Fruit fly (Drosophila melanogaster): Measurements from ENCODE around the gene CG42526.
A peak's percentile ranks its signal among the peaks of the same experiment; 100 is the strongest.

The CG42526 gene

DNA sequence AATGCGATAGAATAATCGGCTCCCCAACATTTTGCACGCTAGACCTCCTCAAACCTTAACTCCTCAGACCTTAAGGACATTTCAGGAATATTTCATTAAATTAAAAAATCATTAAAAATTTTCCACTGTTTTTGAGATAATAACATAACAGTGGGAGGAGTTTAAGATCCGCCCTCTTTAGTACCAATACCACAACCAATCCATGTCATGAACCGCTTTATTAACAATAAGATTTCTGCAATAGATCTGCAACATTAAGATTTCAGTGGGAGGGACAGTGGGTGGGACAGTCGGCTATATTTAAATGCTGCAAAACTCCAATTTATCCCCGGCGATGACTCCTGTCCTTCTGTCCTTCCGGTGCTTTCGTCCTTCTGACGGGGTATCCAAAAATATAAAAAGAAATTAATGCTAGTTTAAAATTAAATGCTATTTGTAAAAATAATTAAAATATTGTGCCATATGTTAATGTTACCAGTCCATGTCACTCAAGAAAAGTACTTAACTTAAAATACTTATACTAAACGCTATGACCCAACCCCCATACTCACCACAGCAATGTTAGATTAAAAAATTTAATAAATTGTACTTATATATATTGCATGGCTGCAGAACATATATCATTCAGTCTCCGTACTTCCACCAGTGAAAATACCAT, 7.6 kb upstream of the CG42526 start, which contains the start of gene Srg3:
Gene Srg3, plus strand, starts transcription at position 608 of the 658 bp plus-strand sequence.
- no peak for TF ChIP-seq CG32121 (GFP tag; IDR thresholded peaks at IDR 0.05)
- TF ChIP-seq Pif1A (GFP tag; optimal IDR thresholded peaks at IDR 0.05): no peak
- no peak for TF ChIP-seq CG10348 (GFP tag; IDR thresholded peaks at IDR 0.05)
- no peak for TF ChIP-seq fd96Ca (GFP tag; IDR thresholded peaks at IDR 0.05)
- TF ChIP-seq Pif1B (GFP tag; optimal IDR thresholded peaks at IDR 0.05): no peak
- no peak for TF ChIP-seq CG13204 (GFP tag; optimal IDR thresholded peaks at IDR 0.05)
- no peak for TF ChIP-seq CG8159 (tag; optimal IDR thresholded peaks at IDR 0.05)
- no peak for TF ChIP-seq CG17806 (tag; optimal IDR thresholded peaks at IDR 0.05)

DNA sequence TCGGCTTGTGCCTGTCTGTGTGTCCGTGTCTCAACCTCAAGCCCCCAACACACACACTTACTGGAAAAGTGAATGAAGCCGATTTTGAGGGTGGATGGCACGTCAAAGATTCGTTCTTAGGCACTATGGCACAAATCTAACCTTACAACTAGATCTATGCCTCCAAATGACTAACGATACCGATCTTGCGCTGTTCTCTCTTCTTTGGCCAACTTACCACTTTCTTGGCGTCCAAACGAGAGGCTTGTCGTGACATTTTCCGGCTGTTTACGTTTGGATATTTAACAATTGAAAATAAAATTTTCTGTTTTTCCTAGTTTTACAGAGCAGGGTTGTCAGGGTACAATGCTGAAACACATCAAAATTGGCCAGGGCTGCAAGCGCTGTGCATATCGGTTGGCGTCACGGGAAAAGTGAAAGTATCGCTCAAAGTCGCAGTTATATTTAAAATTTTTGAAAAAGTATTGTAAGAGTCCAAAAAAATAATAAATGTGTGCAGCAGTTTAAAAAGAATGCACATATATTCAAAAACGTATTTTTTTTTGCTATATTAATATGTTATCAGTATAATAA, 6.8 kb upstream of the CG42526 start, which contains the start of the genes Bet3 and Nf-YA:
Gene Bet3, minus strand, starts transcription at position 361 of the 573 bp plus-strand sequence.
Gene Nf-YA, minus strand, starts transcription at position 361 of the 573 bp plus-strand sequence.
- no peak for TF ChIP-seq EcR (GFP tag; optimal IDR thresholded peaks at IDR 0.05)
- no peak for TF ChIP-seq CG10348 (GFP tag; IDR thresholded peaks at IDR 0.05)
- TF ChIP-seq D1 (tag; optimal IDR thresholded peaks at IDR 0.05): peak; percentile 88
- peak; percentile 27 for TF ChIP-seq Ets98B (GFP tag; IDR thresholded peaks at IDR 0.05)
- peak; percentile 53 for TF ChIP-seq Snoo (tag; optimal IDR thresholded peaks at IDR 0.05)
- peak; percentile 54; the same call in 1 of the 3 replicates for TF ChIP-seq fd96Ca (GFP tag; IDR thresholded peaks at IDR 0.05)
- no peak for TF ChIP-seq CG13204 (GFP tag; optimal IDR thresholded peaks at IDR 0.05)
- peak; percentile 49 for TF ChIP-seq CG15710 (tag; optimal IDR thresholded peaks at IDR 0.05)
- no peak for TF ChIP-seq CG17806 (tag; optimal IDR thresholded peaks at IDR 0.05)
- TF ChIP-seq CG14655 (GFP tag; optimal IDR thresholded peaks at IDR 0.05): no peak
- no peak for TF ChIP-seq gl (tag; optimal IDR thresholded peaks at IDR 0.05)
- TF ChIP-seq CG8301 (tag; optimal IDR thresholded peaks at IDR 0.05): no peak
- no peak for TF ChIP-seq CG9948 (tag; optimal IDR thresholded peaks at IDR 0.05)
- TF ChIP-seq CG4496 (GFP tag; IDR thresholded peaks at IDR 0.05): peak; percentile 56; the same call in 1 of the 3 replicates
- TF ChIP-seq CG12605 (GFP tag; IDR thresholded peaks at IDR 0.05): no peak

DNA sequence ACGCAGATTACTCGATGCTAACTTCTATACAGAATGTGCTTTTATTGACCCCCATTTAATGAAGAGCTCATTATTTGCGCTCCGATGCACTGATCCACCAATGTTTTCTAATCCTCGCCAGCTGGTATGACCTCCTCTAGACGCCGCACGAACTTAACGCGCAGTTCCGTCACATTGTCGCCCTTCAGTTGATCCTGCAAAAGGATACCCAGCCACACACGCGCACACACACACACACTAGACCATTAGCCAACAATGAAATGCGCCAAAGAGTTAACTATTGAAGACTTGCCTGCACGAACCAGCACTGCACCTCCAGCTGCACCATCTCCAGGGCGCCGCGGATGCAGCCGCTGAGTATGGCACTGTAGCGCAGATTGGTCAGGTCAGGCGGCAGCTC, 3.7 kb upstream of the CG42526 start:
- TF ChIP-seq CG14655 (GFP tag; optimal IDR thresholded peaks at IDR 0.05): no peak
- no peak for TF ChIP-seq CG8159 (tag; optimal IDR thresholded peaks at IDR 0.05)
- no peak for TF ChIP-seq CG4496 (GFP tag; IDR thresholded peaks at IDR 0.05)
- no peak for TF ChIP-seq CG10348 (GFP tag; IDR thresholded peaks at IDR 0.05)
- no peak for TF ChIP-seq CG34367 (tag; optimal IDR thresholded peaks at IDR 0.05)
- TF ChIP-seq CG17806 (tag; optimal IDR thresholded peaks at IDR 0.05): no peak
- TF ChIP-seq rn (GFP tag; IDR thresholded peaks at IDR 0.05): no peak
- TF ChIP-seq EcR (GFP tag; optimal IDR thresholded peaks at IDR 0.05): no peak
- TF ChIP-seq gl (tag; optimal IDR thresholded peaks at IDR 0.05): no peak
- TF ChIP-seq D1 (tag; optimal IDR thresholded peaks at IDR 0.05): no peak
- no peak for TF ChIP-seq CG9948 (tag; optimal IDR thresholded peaks at IDR 0.05)
- TF ChIP-seq Snoo (tag; optimal IDR thresholded peaks at IDR 0.05): no peak
- no peak for TF ChIP-seq CG13204 (GFP tag; optimal IDR thresholded peaks at IDR 0.05)
- TF ChIP-seq Ets98B (GFP tag; IDR thresholded peaks at IDR 0.05): no peak
- no peak for TF ChIP-seq fd96Ca (GFP tag; IDR thresholded peaks at IDR 0.05)
- TF ChIP-seq Pif1B (GFP tag; optimal IDR thresholded peaks at IDR 0.05): no peak
- no peak for TF ChIP-seq CG15710 (tag; optimal IDR thresholded peaks at IDR 0.05)

DNA sequence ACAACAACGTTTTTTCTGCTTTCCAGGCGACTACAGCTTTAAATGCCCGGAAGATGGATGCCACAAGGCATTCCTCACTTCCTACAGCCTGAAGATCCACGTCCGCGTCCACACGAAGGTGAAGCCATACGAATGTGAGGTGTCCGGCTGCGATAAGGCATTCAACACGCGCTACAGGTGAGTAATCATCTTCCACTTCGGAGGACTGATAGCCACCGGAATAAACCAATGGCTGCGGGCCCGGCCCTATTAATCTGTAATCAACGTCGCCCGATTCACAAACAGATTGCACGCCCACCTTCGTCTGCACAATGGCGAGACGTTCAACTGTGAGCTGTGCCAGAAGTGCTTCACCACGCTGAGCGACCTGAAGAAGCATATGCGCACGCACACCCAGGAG, 632 bp upstream of the CG42526 start:
- TF ChIP-seq CG4496 (GFP tag; IDR thresholded peaks at IDR 0.05): no peak
- TF ChIP-seq CG13204 (GFP tag; optimal IDR thresholded peaks at IDR 0.05): no peak
- no peak for TF ChIP-seq D1 (tag; optimal IDR thresholded peaks at IDR 0.05)
- TF ChIP-seq CG8301 (tag; optimal IDR thresholded peaks at IDR 0.05): no peak
- TF ChIP-seq CG34367 (tag; optimal IDR thresholded peaks at IDR 0.05): no peak
- TF ChIP-seq Pif1B (GFP tag; optimal IDR thresholded peaks at IDR 0.05): no peak
- no peak for TF ChIP-seq rn (GFP tag; IDR thresholded peaks at IDR 0.05)
- TF ChIP-seq CG12605 (GFP tag; IDR thresholded peaks at IDR 0.05): no peak
- TF ChIP-seq EcR (GFP tag; optimal IDR thresholded peaks at IDR 0.05): no peak

DNA sequence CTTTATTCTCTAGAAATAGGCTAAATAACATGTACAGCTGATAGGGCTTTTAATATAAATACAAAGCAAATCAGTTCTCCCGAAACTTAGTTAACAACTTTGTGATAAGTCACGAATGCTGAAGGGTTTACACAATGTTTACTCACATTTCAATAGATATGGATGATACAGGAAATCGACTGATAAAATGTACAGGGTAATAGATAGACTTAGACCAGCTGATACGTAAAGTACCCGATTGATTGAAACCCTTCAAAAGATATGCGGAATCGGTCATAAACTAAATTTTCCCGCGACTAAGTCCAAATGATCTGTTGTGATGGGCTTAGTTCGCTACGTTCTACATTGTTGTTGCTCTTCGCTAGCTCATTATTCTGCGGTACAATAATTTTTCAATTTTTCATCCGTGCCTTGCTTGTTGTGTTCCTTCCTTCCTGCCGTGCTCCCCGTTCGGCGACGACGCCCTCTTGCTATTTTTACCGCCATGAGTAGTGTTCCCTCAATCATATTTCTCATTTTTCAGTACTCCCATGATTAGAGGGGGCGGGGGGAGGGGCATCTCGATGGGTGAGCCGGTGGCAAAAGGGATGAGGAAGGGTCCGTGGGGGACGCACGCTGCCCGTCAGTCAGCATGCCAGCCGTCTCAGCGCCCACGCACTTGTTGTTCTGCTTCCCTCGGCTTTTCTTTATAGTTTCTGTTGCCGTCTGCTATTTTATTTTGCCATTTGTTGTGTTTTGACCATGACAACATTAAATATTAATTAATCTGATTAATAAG, 2.2 kb downstream of the CG42526 start:
- TF ChIP-seq CG13204 (GFP tag; optimal IDR thresholded peaks at IDR 0.05) (peak; percentile 11), fd96Ca (GFP tag; IDR thresholded peaks at IDR 0.05) (no peak), CG32121 (GFP tag; IDR thresholded peaks at IDR 0.05) (0 out of 2 replicates have a peak, but pooled peaks have one; percentile 37), Snoo (tag; optimal IDR thresholded peaks at IDR 0.05) (no peak), Ets98B (GFP tag; IDR thresholded peaks at IDR 0.05) (no peak)

All from whole organism, pupa.